Worm (Caenorhabditis elegans): ENCODE results near the gene mct-4.

ce11 chrX:4965592-4965991 lies 36.0 kb upstream of the mct-4 start:
- TF ChIP-seq egl-18 (GFP tag; IDR thresholded peaks at IDR 0.05) (no peak), F22D6.2 (tag; optimal IDR thresholded peaks at IDR 0.05) (no peak), mxl-1 (tag; optimal IDR thresholded peaks at IDR 0.05) (no peak), snpc-1.3 (tag; optimal IDR thresholded peaks at IDR 0.05; ENCODE audit: insufficient read depth) (no peak), pha-4 (tag; optimal IDR thresholded peaks at IDR 0.05) (no peak), zfh-2 (GFP tag; conservative IDR thresholded peaks at IDR 0.05) (no peak), mel-28 (tag; optimal IDR thresholded peaks at IDR 0.05; ENCODE audit: borderline replicate concordance) (no peak), ceh-58 (GFP tag; IDR thresholded peaks at IDR 0.05) (no peak), snpc-4 (GFP tag; optimal IDR thresholded peaks at IDR 0.05) (no peak), snpc-4 (tag; optimal IDR thresholded peaks at IDR 0.05) (no peak), ama-1 (optimal IDR thresholded peaks at IDR 0.05) (no peak), ama-1 (GFP tag; optimal IDR thresholded peaks at IDR 0.05) (no peak), attf-3 (GFP tag; conservative IDR thresholded peaks at IDR 0.05) (no peak)

Measured in whole organism, young adult.